Fruit fly (Drosophila melanogaster) whole organism, embryonic: ENCODE results near the gene CG11726.

Experiments used
- Adf1 ChIP-seq: fragments of 200-800 bp; sonication (Bioruptor generic); IDR thresholded peaks from 2 replicates; pipeline ENCODE4 v1.3.6; 2022; ENCODE audit warnings: missing biosample characterization, missing genetic modification characterization
- CG10321 ChIP-seq: fragments of 200-800 bp; sonication (Bioruptor generic); IDR thresholded peaks from 2 replicates; pipeline ENCODE4 v1.3.6; 2022; ENCODE audit warnings: missing biosample characterization, missing genetic modification characterization
- CG10654 ChIP-seq: fragments of 200-800 bp; sonication (Bioruptor generic); optimal IDR thresholded peaks from 2 replicates; lab custom pipeline; 2016; ENCODE audit warnings: missing biosample characterization, missing genetic modification characterization
- CG11504 ChIP-seq: fragments of 200-800 bp; sonication (Bioruptor generic); optimal IDR thresholded peaks from 3 replicates; lab custom pipeline; 2019; ENCODE audit warnings: missing biosample characterization, mild to moderate bottlenecking, missing genetic modification characterization, moderate library complexity
- CG12104 ChIP-seq: fragments of 200-800 bp; sonication (Bioruptor generic); optimal IDR thresholded peaks from 3 replicates; lab custom pipeline; 2016; ENCODE audit warnings: missing biosample characterization, missing genetic modification characterization
- CG14441 ChIP-seq: fragments of 200-800 bp; sonication (Bioruptor generic); IDR thresholded peaks from 2 replicates; pipeline ENCODE4 v1.3.6; 2022; ENCODE audit warnings: missing biosample characterization, missing genetic modification characterization
- CG14667 ChIP-seq: fragments of 200-800 bp; sonication (Bioruptor generic); IDR thresholded peaks from 2 replicates; pipeline ENCODE4 v1.3.6; 2022; ENCODE audit warnings: missing biosample characterization, missing genetic modification characterization
- CG17359 ChIP-seq: fragments of 200-800 bp; sonication (Bioruptor generic); optimal IDR thresholded peaks from 3 replicates; lab custom pipeline; 2018; ENCODE audit warnings: missing biosample characterization, mild to moderate bottlenecking, missing genetic modification characterization, moderate library complexity
- CG1792 ChIP-seq: fragments of 200-800 bp; sonication (Bioruptor generic); optimal IDR thresholded peaks from 2 replicates; lab custom pipeline; 2016; ENCODE audit warnings: missing biosample characterization, missing genetic modification characterization
- CG18764 ChIP-seq: fragments of 200-800 bp; sonication (Bioruptor generic); optimal IDR thresholded peaks from 3 replicates; lab custom pipeline; 2016; ENCODE audit warnings: missing biosample characterization, missing genetic modification characterization
- CG2129 ChIP-seq: fragments of 200-800 bp; sonication (Bioruptor generic); IDR thresholded peaks from 2 replicates; pipeline ENCODE4 v1.3.6; 2022; ENCODE audit warnings: missing biosample characterization, missing genetic modification characterization; ENCODE audit not compliant: partially characterized antibody
- CG31224 ChIP-seq: fragments of 200-800 bp; sonication (Bioruptor generic); IDR thresholded peaks from 2 replicates; pipeline ENCODE4 v1.3.6; 2022; ENCODE audit warnings: missing biosample characterization, missing genetic modification characterization
- CG3163 ChIP-seq: fragments of 200-800 bp; sonication (Bioruptor generic); optimal IDR thresholded peaks from 3 replicates; lab custom pipeline; 2016; ENCODE audit warnings: missing biosample characterization, missing genetic modification characterization
- CG32532 ChIP-seq: fragments of 200-800 bp; sonication (Bioruptor generic); IDR thresholded peaks from 2 replicates; pipeline ENCODE4 v1.3.6; 2022; ENCODE audit warnings: missing biosample characterization, missing genetic modification characterization
- CG34224 ChIP-seq: fragments of 200-800 bp; sonication (Bioruptor generic); IDR thresholded peaks from 3 replicates; pipeline ENCODE4 v1.3.6; 2022; ENCODE audit warnings: missing biosample characterization, missing genetic modification characterization; ENCODE audit not compliant: partially characterized antibody
- CG4730 ChIP-seq: fragments of 200-800 bp; sonication (Bioruptor generic); IDR thresholded peaks from 2 replicates; pipeline ENCODE4 v1.3.6; 2022; ENCODE audit warnings: missing biosample characterization, missing genetic modification characterization
- CG6689 ChIP-seq: fragments of 200-800 bp; sonication (Bioruptor generic); IDR thresholded peaks from 2 replicates; pipeline ENCODE4 v1.3.6; 2022; ENCODE audit warnings: missing biosample characterization, missing genetic modification characterization
- CG7745 ChIP-seq: fragments of 200-800 bp; sonication (Bioruptor generic); optimal IDR thresholded peaks from 2 replicates; lab custom pipeline; 2018; ENCODE audit warnings: missing biosample characterization, mild to moderate bottlenecking, missing genetic modification characterization, moderate library complexity
- CG9215 ChIP-seq: fragments of 200-800 bp; sonication (Bioruptor generic); IDR thresholded peaks from 2 replicates; pipeline ENCODE4 v1.3.6; 2022; ENCODE audit warnings: missing biosample characterization, missing genetic modification characterization
- CG9876 ChIP-seq: fragments of 200-800 bp; sonication (Bioruptor generic); optimal IDR thresholded peaks from 2 replicates; lab custom pipeline; 2016; ENCODE audit warnings: missing biosample characterization, missing genetic modification characterization
- Dp ChIP-seq: fragments of 200-800 bp; sonication (Bioruptor generic); optimal IDR thresholded peaks from 2 replicates; lab custom pipeline; 2018; ENCODE audit warnings: missing biosample characterization, mild to moderate bottlenecking, missing genetic modification characterization, moderate library complexity
- HLH3B ChIP-seq: fragments of 200-800 bp; sonication (Bioruptor generic); IDR thresholded peaks from 2 replicates; pipeline ENCODE4 v1.3.6; 2022; ENCODE audit warnings: missing biosample characterization, missing genetic modification characterization
- HmgD ChIP-seq: fragments of 200-800 bp; sonication (Bioruptor generic); optimal IDR thresholded peaks from 3 replicates; lab custom pipeline; 2016; ENCODE audit warnings: missing biosample characterization, missing genetic modification characterization
- Hr78 ChIP-seq, 2 experiments: fragments of 200-800 bp in 1 of 2; fragments of >200 bp in 1 of 2; sonication (Bioruptor generic) in 1 of 2; optimal IDR thresholded peaks; 2 replicates each; lab custom pipeline; 2017 to 2019; ENCODE audit warnings: missing biosample characterization in 2 of 2, missing genetic modification characterization in 2 of 2, mild to moderate bottlenecking in 1 of 2, moderate library complexity in 1 of 2
- Nf-YC ChIP-seq: fragments of 200-800 bp; optimal IDR thresholded peaks from 3 replicates; lab custom pipeline; 2019; ENCODE audit warnings: missing biosample characterization, mild to moderate bottlenecking, missing genetic modification characterization, moderate library complexity
- Oli ChIP-seq: fragments of 200-800 bp; sonication (Bioruptor generic); optimal IDR thresholded peaks from 2 replicates; lab custom pipeline; 2018; ENCODE audit warnings: missing biosample characterization, mild to moderate bottlenecking, missing genetic modification characterization, moderate library complexity
- Six4 ChIP-seq: fragments of 200-800 bp; sonication (Bioruptor generic); optimal IDR thresholded peaks from 2 replicates; lab custom pipeline; 2016; ENCODE audit warnings: missing biosample characterization, missing genetic modification characterization
- Sry-δ ChIP-seq: fragments of 200-800 bp; sonication (Bioruptor generic); optimal IDR thresholded peaks from 2 replicates; lab custom pipeline; 2016; ENCODE audit warnings: missing biosample characterization, missing genetic modification characterization
- Stat92E ChIP-seq, 3 experiments: fragments of >200 bp in 2 of 3; fragments of 200-800 bp in 1 of 3; sonication (Bioruptor generic) in 1 of 3; optimal IDR thresholded peaks; 2 replicates each; lab custom pipeline; 2017 to 2019; ENCODE audit warnings: missing biosample characterization in 3 of 3, missing genetic modification characterization in 3 of 3, mild to moderate bottlenecking in 1 of 3, moderate library complexity in 1 of 3
- Taf1 ChIP-seq: fragments of 200-800 bp; sonication (Bioruptor generic); IDR thresholded peaks from 2 replicates; pipeline ENCODE4 v1.3.6; 2022; ENCODE audit warnings: missing biosample characterization, missing genetic modification characterization
- Xbp1 ChIP-seq: fragments of 200-800 bp; sonication (Bioruptor generic); optimal IDR thresholded peaks from 3 replicates; lab custom pipeline; 2016; ENCODE audit warnings: missing biosample characterization, mild to moderate bottlenecking, missing genetic modification characterization
- YL-1 ChIP-seq: fragments of 200-800 bp; sonication (Bioruptor generic); optimal IDR thresholded peaks from 3 replicates; lab custom pipeline; 2017; ENCODE audit warnings: missing biosample characterization, mild to moderate bottlenecking, missing genetic modification characterization
- cato ChIP-seq: fragments of 200-800 bp; sonication (Bioruptor generic); optimal IDR thresholded peaks from 2 replicates; lab custom pipeline; 2016; ENCODE audit warnings: missing biosample characterization, missing genetic modification characterization, borderline replicate concordance
- chn ChIP-seq: fragments of 200-800 bp; sonication (Bioruptor generic); optimal IDR thresholded peaks from 2 replicates; lab custom pipeline; 2016; ENCODE audit warnings: missing biosample characterization, missing genetic modification characterization
- ci ChIP-seq: fragments of 200-800 bp; sonication (Bioruptor generic); IDR thresholded peaks from 3 replicates; pipeline ENCODE4 v1.3.6; 2022; ENCODE audit warnings: missing biosample characterization, missing genetic modification characterization
- cwo ChIP-seq: fragments of 200-800 bp; sonication (Bioruptor generic); optimal IDR thresholded peaks from 3 replicates; lab custom pipeline; 2017; ENCODE audit warnings: missing biosample characterization, missing genetic modification characterization, mild to moderate bottlenecking, moderate library complexity, missing genetic modification reagents
- dmrt99B ChIP-seq: fragments of 200-800 bp; sonication (Bioruptor generic); optimal IDR thresholded peaks from 2 replicates; lab custom pipeline; 2018; ENCODE audit warnings: missing biosample characterization, mild to moderate bottlenecking, missing genetic modification characterization, moderate library complexity
- ftz-f1 ChIP-seq: fragments of 200-800 bp; sonication (Bioruptor generic); optimal IDR thresholded peaks from 2 replicates; lab custom pipeline; 2016; ENCODE audit warnings: missing biosample characterization, missing genetic modification characterization
- gce ChIP-seq: fragments of 200-800 bp; sonication (Bioruptor generic); IDR thresholded peaks from 3 replicates; pipeline ENCODE4 v1.3.6; 2022; ENCODE audit warnings: missing biosample characterization, missing genetic modification characterization
- gsb-n ChIP-seq: fragments of 200-800 bp; sonication (Bioruptor generic); optimal IDR thresholded peaks from 3 replicates; lab custom pipeline; 2018; ENCODE audit warnings: missing biosample characterization, mild to moderate bottlenecking, missing genetic modification characterization
- ham ChIP-seq: fragments of 200-800 bp; sonication (Bioruptor generic); IDR thresholded peaks from 2 replicates; pipeline ENCODE4 v1.3.6; 2022; ENCODE audit warnings: missing biosample characterization, missing genetic modification characterization
- hkb ChIP-seq, 2 experiments: fragments of 200-800 bp in 1 of 2; fragments of >200 bp in 1 of 2; sonication (Bioruptor generic) in 1 of 2; IDR thresholded peaks in 1 of 2; optimal IDR thresholded peaks in 1 of 2; 2 replicates each; pipeline versions ENCODE4 v1.3.6 to Lab custom; 2017 to 2022; ENCODE audit warnings: missing biosample characterization in 1 of 2, missing genetic modification characterization in 1 of 2
- lilli ChIP-seq: fragments of 200-800 bp; sonication (Bioruptor generic); optimal IDR thresholded peaks from 3 replicates; lab custom pipeline; 2016; ENCODE audit warnings: missing biosample characterization, missing genetic modification characterization
- peb ChIP-seq: fragments of 200-800 bp; sonication (Bioruptor generic); IDR thresholded peaks from 2 replicates; pipeline ENCODE4 v1.3.6; 2022; ENCODE audit warnings: missing biosample characterization, missing genetic modification characterization
- pho ChIP-seq: fragments of 200-800 bp; sonication (Bioruptor generic); optimal IDR thresholded peaks from 2 replicates; lab custom pipeline; 2016; ENCODE audit warnings: missing biosample characterization, missing genetic modification characterization
- sc ChIP-seq, 3 experiments: fragments of >200 bp in 2 of 3; fragments of 200-800 bp in 1 of 3; sonication (Bioruptor generic) in 1 of 3; optimal IDR thresholded peaks; 2 replicates in 2 of 3; 3 replicates in 1 of 3; lab custom pipeline; 2017; ENCODE audit warnings: mild to moderate bottlenecking in 1 of 3, missing biosample characterization in 1 of 3, missing genetic modification characterization in 1 of 3, missing genetic modification reagents in 1 of 3
- sob ChIP-seq: fragments of 200-800 bp; sonication (Bioruptor generic); IDR thresholded peaks from 2 replicates; pipeline ENCODE4 v1.3.6; 2022; ENCODE audit warnings: missing biosample characterization, missing genetic modification characterization
- stc ChIP-seq: fragments of 200-800 bp; sonication (Bioruptor generic); IDR thresholded peaks from 2 replicates; pipeline ENCODE4 v1.3.6; 2022; ENCODE audit warnings: missing biosample characterization, missing genetic modification characterization
- z ChIP-seq: fragments of 200-800 bp; sonication (Bioruptor generic); IDR thresholded peaks from 3 replicates; pipeline ENCODE4 v1.3.6; 2022; ENCODE audit warnings: missing biosample characterization, missing genetic modification characterization

CG11726 gene

dm6 chr3L:11398484-11399088 is 4.1 kb downstream of the CG11726 start (continued):
- TF ChIP-seq CG10654 (GFP tag; lab: Kevin White, UChicago): peak; percentile 21
- peak; percentile 70 for TF ChIP-seq gsb-n (tag; lab: Kevin White, UChicago)
- TF ChIP-seq ftz-f1 (GFP tag; lab: Kevin White, UChicago): no peak
- peak; percentile 68 for TF ChIP-seq dmrt99B (tag; lab: Kevin White, UChicago)
- TF ChIP-seq Oli (tag; lab: Kevin White, UChicago): peak; percentile 46
- no peak for TF ChIP-seq z
- TF ChIP-seq Nf-YC (tag; lab: Kevin White, UChicago): peak; percentile 8
- peak in 1 of 2 experiments; percentile 21 for TF ChIP-seq Hr78 (GFP tag; optimal IDR thresholded peaks at IDR 0.05; lab: Kevin White, UChicago)
- TF ChIP-seq stc (GFP tag; lab: Robert Waterston, UW): 0 out of 2 replicates have a peak, but pooled peaks have one; percentile 46
- no peak for TF ChIP-seq HmgD
- no peak for TF ChIP-seq CG3163 (GFP tag; lab: Kevin White, UChicago)
- no peak for TF ChIP-seq chn (GFP tag; lab: Kevin White, UChicago)
- TF ChIP-seq Six4: peak; percentile 23
- peak; percentile 56 for TF ChIP-seq CG17359 (tag; lab: Kevin White, UChicago)
- no peak for TF ChIP-seq Stat92E (GFP tag; optimal IDR thresholded peaks at IDR 0.05; lab: Kevin White, UChicago)
- TF ChIP-seq hkb (optimal IDR thresholded peaks at IDR 0.05; lab: Kevin White, UChicago): no peak
- TF ChIP-seq hkb (GFP tag; IDR thresholded peaks at IDR 0.05; lab: Robert Waterston, UW): peak; percentile 49
- no peak; the same call in none of the 2 replicates for TF ChIP-seq CG32532 (GFP tag; lab: Robert Waterston, UW)
- no peak for TF ChIP-seq YL-1 (GFP tag; lab: Kevin White, UChicago)
- TF ChIP-seq Adf1 (GFP tag; lab: Robert Waterston, UW): no peak
- TF ChIP-seq CG18764 (GFP tag; lab: Kevin White, UChicago): peak; percentile 9
- TF ChIP-seq peb (GFP tag; lab: Robert Waterston, UW): no peak
- no peak for TF ChIP-seq CG10321 (GFP tag; lab: Robert Waterston, UW)
- no peak for TF ChIP-seq HLH3B (GFP tag; lab: Robert Waterston, UW)
- peak; percentile 36 for TF ChIP-seq cwo (GFP tag; lab: Kevin White, UChicago)
- no peak for TF ChIP-seq gce (GFP tag; lab: Robert Waterston, UW)
- TF ChIP-seq ci (GFP tag; lab: Robert Waterston, UW): 0 out of 3 replicates have a peak, but pooled peaks have one; percentile 53
- TF ChIP-seq pho (GFP tag; lab: Kevin White, UChicago): no peak
- 0 out of 2 replicates have a peak, but pooled peaks have one; percentile 19 for TF ChIP-seq CG14667 (GFP tag; lab: Robert Waterston, UW)
- TF ChIP-seq sc (optimal IDR thresholded peaks at IDR 0.05; lab: Kevin White, UChicago): no peak
- TF ChIP-seq sc (GFP tag; optimal IDR thresholded peaks at IDR 0.05; lab: Kevin White, UChicago): no peak
- no peak for TF ChIP-seq lilli
- TF ChIP-seq Dp: no peak
- no peak for TF ChIP-seq ham (GFP tag; lab: Robert Waterston, UW)
- 0 out of 2 replicates have a peak, but pooled peaks have one; percentile 17 for TF ChIP-seq CG4730 (GFP tag; lab: Robert Waterston, UW)
- peak; percentile 45 for TF ChIP-seq Xbp1 (GFP tag; lab: Kevin White, UChicago)
- TF ChIP-seq CG1792 (GFP tag; lab: Kevin White, UChicago): no peak
- peak; percentile 79 for TF ChIP-seq CG11504 (tag; lab: Kevin White, UChicago)
- TF ChIP-seq Taf1: no peak
- TF ChIP-seq CG9215 (GFP tag; lab: Robert Waterston, UW): no peak
- peak; percentile 44 for TF ChIP-seq CG12104
- TF ChIP-seq CG7745 (tag; lab: Kevin White, UChicago): no peak
- TF ChIP-seq cato: peak; percentile 0
- no peak for TF ChIP-seq CG34224
- TF ChIP-seq CG14441 (GFP tag; lab: Robert Waterston, UW): no peak
- TF ChIP-seq CG2129 (GFP tag; lab: Robert Waterston, UW): no peak
- TF ChIP-seq CG6689 (GFP tag; lab: Robert Waterston, UW): peak; percentile 59
- no peak for TF ChIP-seq CG31224 (GFP tag; lab: Robert Waterston, UW)
- no peak for TF ChIP-seq CG9876 (GFP tag; lab: Kevin White, UChicago)
- no peak for TF ChIP-seq sob (GFP tag; lab: Robert Waterston, UW)
- TF ChIP-seq Sry-δ: no peak
